Worm (Caenorhabditis elegans) whole organism, L4/young adult: ENCODE measurements around the gene sna-3.

ENCODE experiments used
- dao-5 ChIP-seq: sonication (generic microtip); optimal IDR thresholded peaks from 2 replicates; lab custom pipeline; 2016; ENCODE audit warnings: missing genotype, missing genetic modification characterization, moderate library complexity, missing compliant biosample characterization
- him-1 ChIP-seq: sonication (generic microtip); optimal IDR thresholded peaks from 2 replicates; lab custom pipeline; 2016; ENCODE audit warnings: missing genotype, missing genetic modification reagents, missing genetic modification characterization, missing compliant biosample characterization

DNA sequence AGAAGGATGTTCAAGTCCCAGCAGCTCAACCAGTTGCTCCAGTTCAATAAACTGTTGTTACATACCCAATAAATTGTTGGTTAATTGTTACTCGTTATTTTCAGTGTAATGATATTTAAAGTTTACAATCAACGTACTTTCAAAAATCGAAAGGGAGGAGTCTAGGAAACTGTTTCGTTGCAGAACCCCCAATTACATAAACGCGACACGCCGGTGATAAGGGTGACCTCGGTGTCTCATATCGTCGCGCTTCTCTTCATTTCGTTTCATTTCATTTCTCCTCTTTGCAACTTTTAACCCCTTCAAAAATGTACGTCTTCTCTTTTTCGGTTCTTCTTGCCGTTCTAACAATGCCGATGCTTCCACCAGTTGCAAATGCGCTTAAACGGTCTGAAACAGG, 1.9 kb upstream of the sna-3 start, which contains the start of gene C23G10.2:
- no peak for TF ChIP-seq dao-5
- no peak for TF ChIP-seq him-1 (tag; lab: Kevin White, UChicago)
